Fruit fly (Drosophila melanogaster) whole organism, wandering third instar larva: Measurements from ENCODE around the gene Spt7.

Experiments used
- Hr78 ChIP-seq: fragments of >200 bp; optimal IDR thresholded peaks from 2 replicates; lab custom pipeline; 2017; ENCODE audit warnings: missing biosample characterization, missing genetic modification characterization
- OdsH ChIP-seq: fragments of 200-800 bp; sonication (Bioruptor generic); optimal IDR thresholded peaks from 2 replicates; lab custom pipeline; 2016; ENCODE audit warnings: missing biosample characterization, mild to moderate bottlenecking, missing genetic modification characterization
- brk ChIP-seq: fragments of 200-800 bp; sonication (Bioruptor generic); optimal IDR thresholded peaks from 2 replicates; lab custom pipeline; 2016; ENCODE audit warnings: missing biosample characterization, mild to moderate bottlenecking, missing genetic modification characterization
- jim ChIP-seq: fragments of 175-275, 200-325 bp; sonication (Bioruptor generic); optimal IDR thresholded peaks from 2 replicates; lab custom pipeline; 2016; ENCODE audit warnings: missing biosample characterization, mild to moderate bottlenecking, missing genetic modification characterization
- pan ChIP-seq: fragments of >200 bp; optimal IDR thresholded peaks from 2 replicates; lab custom pipeline; 2017
- usp ChIP-seq: fragments of >200 bp; optimal IDR thresholded peaks from 2 replicates; lab custom pipeline; 2017; ENCODE audit warnings: missing biosample characterization, missing genetic modification characterization

DNA sequence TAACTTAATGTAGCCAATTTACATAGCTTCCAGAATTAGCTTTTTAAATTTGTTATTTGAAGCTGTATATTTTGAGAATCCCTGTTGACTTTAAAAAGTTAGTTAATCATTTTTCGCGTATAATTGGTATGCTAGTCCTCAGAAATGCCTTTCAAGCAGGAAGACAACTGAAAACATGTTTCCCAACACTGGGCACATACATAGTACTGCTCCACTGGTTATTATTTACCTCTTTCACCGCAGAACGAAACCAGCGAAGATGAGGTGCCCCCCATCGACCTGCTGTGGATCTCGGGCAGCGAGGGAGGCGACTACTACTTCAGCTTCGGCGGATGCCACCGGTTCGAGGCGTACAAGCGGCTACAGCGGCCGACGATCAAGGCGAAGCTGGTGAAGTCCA lies 7.5 kb downstream of the Spt7 start:
- no peak for TF ChIP-seq jim (GFP tag; lab: Kevin White, UChicago)
- TF ChIP-seq pan (lab: Kevin White, UChicago): no peak
- TF ChIP-seq OdsH (GFP tag; lab: Kevin White, UChicago): no peak
- TF ChIP-seq usp (GFP tag; lab: Kevin White, UChicago): no peak
- TF ChIP-seq brk (GFP tag; lab: Kevin White, UChicago): no peak
- TF ChIP-seq Hr78 (GFP tag; lab: Kevin White, UChicago): no peak
